Fruit fly (Drosophila melanogaster): ENCODE measurements around the gene RabGGTa.

The RabGGTa gene

dm6 chr3R:5108034-5108433 is 19.9 kb upstream of the RabGGTa start:
- no peak for TF ChIP-seq Myc (optimal IDR thresholded peaks at IDR 0.05)
- no peak for TF ChIP-seq insv (optimal IDR thresholded peaks at IDR 0.05)
- TF ChIP-seq psq (optimal IDR thresholded peaks at IDR 0.05), result no peak
- TF ChIP-seq h (optimal IDR thresholded peaks at IDR 0.05), result no peak
- TF ChIP-seq ttk (optimal IDR thresholded peaks at IDR 0.05), result no peak
- TF ChIP-seq Sin3A (optimal IDR thresholded peaks at IDR 0.05), result no peak

- no peak for TF ChIP-seq psq (optimal IDR thresholded peaks at IDR 0.05)
- TF ChIP-seq insv (optimal IDR thresholded peaks at IDR 0.05), result no peak
- TF ChIP-seq Myc (optimal IDR thresholded peaks at IDR 0.05), result no peak
- no peak for TF ChIP-seq h (optimal IDR thresholded peaks at IDR 0.05)
- TF ChIP-seq Sin3A (optimal IDR thresholded peaks at IDR 0.05), result no peak
- no peak for TF ChIP-seq ttk (optimal IDR thresholded peaks at IDR 0.05)
These were observed 18.8 kb upstream of the RabGGTa start, which contains the start of gene CG43131 for dm6 chr3R:5109078-5109477. Gene CG43131, minus strand, starts transcription at chr3R:5109178.

- TF ChIP-seq ttk (optimal IDR thresholded peaks at IDR 0.05) (no peak), h (optimal IDR thresholded peaks at IDR 0.05) (no peak), psq (optimal IDR thresholded peaks at IDR 0.05) (no peak), Sin3A (optimal IDR thresholded peaks at IDR 0.05) (no peak), Myc (optimal IDR thresholded peaks at IDR 0.05) (no peak)
These were observed 18.2 kb upstream of the RabGGTa start for dm6 chr3R:5109558-5110211.

dm6 chr3R:5111887-5112286 is 16.0 kb upstream of the RabGGTa start:
- no peak for TF ChIP-seq ttk (optimal IDR thresholded peaks at IDR 0.05)
- no peak for TF ChIP-seq psq (optimal IDR thresholded peaks at IDR 0.05)
- no peak for TF ChIP-seq Myc (optimal IDR thresholded peaks at IDR 0.05)

- TF ChIP-seq ttk (optimal IDR thresholded peaks at IDR 0.05), result no peak
- no peak for TF ChIP-seq h (optimal IDR thresholded peaks at IDR 0.05)
- no peak for TF ChIP-seq Myc (optimal IDR thresholded peaks at IDR 0.05)
- TF ChIP-seq insv (optimal IDR thresholded peaks at IDR 0.05), result no peak
- no peak for TF ChIP-seq Sin3A (optimal IDR thresholded peaks at IDR 0.05)
- no peak for TF ChIP-seq psq (optimal IDR thresholded peaks at IDR 0.05)
These were observed 15.5 kb upstream of the RabGGTa start for dm6 chr3R:5112409-5112808.

dm6 chr3R:5112814-5113486 is 14.9 kb upstream of the RabGGTa start:
- TF ChIP-seq ttk (optimal IDR thresholded peaks at IDR 0.05), result no peak

dm6 chr3R:5114147-5114546 is 13.7 kb upstream of the RabGGTa start:
- TF ChIP-seq Myc (optimal IDR thresholded peaks at IDR 0.05), result no peak
- no peak for TF ChIP-seq ttk (optimal IDR thresholded peaks at IDR 0.05)
- TF ChIP-seq Sin3A (optimal IDR thresholded peaks at IDR 0.05), result no peak
- TF ChIP-seq h (optimal IDR thresholded peaks at IDR 0.05), result no peak
- no peak for TF ChIP-seq insv (optimal IDR thresholded peaks at IDR 0.05)
- no peak for TF ChIP-seq psq (optimal IDR thresholded peaks at IDR 0.05)

dm6 chr3R:5115448-5115847 is 12.4 kb upstream of the RabGGTa start:
- no peak for TF ChIP-seq ttk (optimal IDR thresholded peaks at IDR 0.05)
- no peak for TF ChIP-seq insv (optimal IDR thresholded peaks at IDR 0.05)
- TF ChIP-seq psq (optimal IDR thresholded peaks at IDR 0.05), result no peak

- TF ChIP-seq ttk (optimal IDR thresholded peaks at IDR 0.05) (no peak), insv (optimal IDR thresholded peaks at IDR 0.05) (no peak)
These were observed 11.5 kb upstream of the RabGGTa start for dm6 chr3R:5116425-5116824.

- TF ChIP-seq h (optimal IDR thresholded peaks at IDR 0.05) (no peak), Sin3A (optimal IDR thresholded peaks at IDR 0.05) (no peak), ttk (optimal IDR thresholded peaks at IDR 0.05) (no peak), insv (optimal IDR thresholded peaks at IDR 0.05) (no peak), Myc (optimal IDR thresholded peaks at IDR 0.05) (no peak), psq (optimal IDR thresholded peaks at IDR 0.05) (no peak)
These were observed 9.7 kb upstream of the RabGGTa start for dm6 chr3R:5118185-5118584.

- no peak for TF ChIP-seq ttk (optimal IDR thresholded peaks at IDR 0.05)
- no peak for TF ChIP-seq psq (optimal IDR thresholded peaks at IDR 0.05)
- TF ChIP-seq h (optimal IDR thresholded peaks at IDR 0.05), result no peak
- no peak for TF ChIP-seq Myc (optimal IDR thresholded peaks at IDR 0.05)
- TF ChIP-seq insv (optimal IDR thresholded peaks at IDR 0.05), result no peak
- TF ChIP-seq Sin3A (optimal IDR thresholded peaks at IDR 0.05), result no peak
These were observed 7.2 kb upstream of the RabGGTa start for dm6 chr3R:5120461-5121214.

- TF ChIP-seq h (optimal IDR thresholded peaks at IDR 0.05), result no peak
- no peak for TF ChIP-seq psq (optimal IDR thresholded peaks at IDR 0.05)
- TF ChIP-seq insv (optimal IDR thresholded peaks at IDR 0.05), result no peak
- TF ChIP-seq Myc (optimal IDR thresholded peaks at IDR 0.05), result no peak
- TF ChIP-seq Sin3A (optimal IDR thresholded peaks at IDR 0.05), result no peak
- no peak for TF ChIP-seq ttk (optimal IDR thresholded peaks at IDR 0.05)
These were observed 5.4 kb upstream of the RabGGTa start for dm6 chr3R:5122266-5123096.
